Worm (Caenorhabditis elegans): ENCODE results near the gene ipla-5.

- TF ChIP-seq him-1 (tag; optimal IDR thresholded peaks at IDR 0.05) (no peak), dao-5 (tag; optimal IDR thresholded peaks at IDR 0.05) (no peak), W03F9.2 (tag; optimal IDR thresholded peaks at IDR 0.05) (no peak)
Measured at ce11 chrIV:8757729-8758128, 42.7 kb downstream of the ipla-5 start.

Measured in whole organism, L4/young adult.